Worm (Caenorhabditis elegans): ENCODE measurements around the gene gpn-1.

- no peak for TF ChIP-seq lsy-2 (tag; optimal IDR thresholded peaks at IDR 0.05)
- no peak for TF ChIP-seq unc-39 (tag; optimal IDR thresholded peaks at IDR 0.05)
- no peak for TF ChIP-seq unc-62 (GFP tag; optimal IDR thresholded peaks at IDR 0.05)
- TF ChIP-seq ztf-4 (tag; optimal IDR thresholded peaks at IDR 0.05) = no peak
- TF ChIP-seq nhr-237 (tag; optimal IDR thresholded peaks at IDR 0.05) = no peak
- no peak for TF ChIP-seq aly-2 (tag; optimal IDR thresholded peaks at IDR 0.05)
- no peak for TF ChIP-seq ceh-16 (tag; optimal IDR thresholded peaks at IDR 0.05)
- no peak for TF ChIP-seq mdl-1 (tag; optimal IDR thresholded peaks at IDR 0.05)
- no peak for TF ChIP-seq elt-1 (tag; optimal IDR thresholded peaks at IDR 0.05)
- no peak for TF ChIP-seq F13H6.1 (tag; optimal IDR thresholded peaks at IDR 0.05)
- TF ChIP-seq egl-27 (tag; optimal IDR thresholded peaks at IDR 0.05) = no peak
- no peak for TF ChIP-seq crh-2 (tag; optimal IDR thresholded peaks at IDR 0.05)
Observed at ce11 chrX:15663740-15664139, 17.8 kb upstream of the gpn-1 start.

All from whole organism, L2 larva.